Worm (Caenorhabditis elegans): ENCODE measurements around the gene Y17G7B.20.
A peak's percentile ranks its signal among the peaks of the same experiment; 100 is the strongest.

Y17G7B.20 gene

ce11 chrII:12008772-12009171, 29.1 kb upstream of the Y17G7B.20 start, which contains the start of gene glb-29:
Gene glb-29 (plus strand): TSS chrII:12009072.
- TF ChIP-seq snpc-4 (tag; optimal IDR thresholded peaks at IDR 0.05) (no peak), skn-1 (tag; optimal IDR thresholded peaks at IDR 0.05) (no peak), nhr-76 (tag; optimal IDR thresholded peaks at IDR 0.05) (no peak), ceh-28 (tag; optimal IDR thresholded peaks at IDR 0.05) (no peak), elt-3 (tag; optimal IDR thresholded peaks at IDR 0.05) (no peak), eor-1 (tag; optimal IDR thresholded peaks at IDR 0.05) (no peak), ZK546.5 (tag; optimal IDR thresholded peaks at IDR 0.05) (no peak), elt-1 (tag; optimal IDR thresholded peaks at IDR 0.05) (no peak), nhr-28 (tag; optimal IDR thresholded peaks at IDR 0.05) (no peak)

ce11 chrII:12006575-12007098, 27.0 kb upstream of the Y17G7B.20 start, which contains the start of gene mcm-2:
Gene mcm-2 (minus strand): TSS chrII:12006625.
- TF ChIP-seq egl-5 (tag; optimal IDR thresholded peaks at IDR 0.05) (no peak), pqm-1 (tag; optimal IDR thresholded peaks at IDR 0.05) (no peak), lin-15B (tag; optimal IDR thresholded peaks at IDR 0.05) (peak; percentile 81), ceh-9 (tag; optimal IDR thresholded peaks at IDR 0.05) (no peak), ztf-4 (tag; optimal IDR thresholded peaks at IDR 0.05) (no peak), pha-4 (tag; optimal IDR thresholded peaks at IDR 0.05) (peak; percentile 67), hmg-11 (tag; optimal IDR thresholded peaks at IDR 0.05) (no peak), mml-1 (tag; optimal IDR thresholded peaks at IDR 0.05) (no peak), unc-62 (GFP tag; optimal IDR thresholded peaks at IDR 0.05) (no peak), eor-1 (tag; optimal IDR thresholded peaks at IDR 0.05) (no peak), elt-1 (tag; optimal IDR thresholded peaks at IDR 0.05) (peak; percentile 31), daf-12 (tag; optimal IDR thresholded peaks at IDR 0.05) (no peak), ceh-82 (tag; optimal IDR thresholded peaks at IDR 0.05) (no peak), nhr-23 (tag; optimal IDR thresholded peaks at IDR 0.05) (peak; percentile 25), elt-2 (tag; optimal IDR thresholded peaks at IDR 0.05) (peak; percentile 33), nhr-43 (tag; optimal IDR thresholded peaks at IDR 0.05; ENCODE audit: poor library complexity, severe bottlenecking) (no peak), ceh-28 (tag; optimal IDR thresholded peaks at IDR 0.05) (no peak), skn-1 (tag; optimal IDR thresholded peaks at IDR 0.05) (no peak), ceh-16 (tag; optimal IDR thresholded peaks at IDR 0.05) (no peak), elt-3 (tag; optimal IDR thresholded peaks at IDR 0.05) (no peak), lsy-12 (tag; optimal IDR thresholded peaks at IDR 0.05) (no peak), nhr-67 (tag; optimal IDR thresholded peaks at IDR 0.05) (no peak), nhr-77 (tag; optimal IDR thresholded peaks at IDR 0.05) (peak; percentile 15), nhr-76 (tag; optimal IDR thresholded peaks at IDR 0.05) (no peak), snpc-4 (tag; optimal IDR thresholded peaks at IDR 0.05) (peak; percentile 14), nhr-28 (tag; optimal IDR thresholded peaks at IDR 0.05) (no peak), nhr-11 (tag; optimal IDR thresholded peaks at IDR 0.05) (no peak), R02D3.7 (tag; optimal IDR thresholded peaks at IDR 0.05) (peak; percentile 19), fos-1 (tag; optimal IDR thresholded peaks at IDR 0.05) (no peak), nfya-1 (tag; optimal IDR thresholded peaks at IDR 0.05; ENCODE audit: insufficient read depth) (no peak), jun-1 (tag; optimal IDR thresholded peaks at IDR 0.05) (no peak)

ce11 chrII:12005981-12006380, 26.3 kb upstream of the Y17G7B.20 start:
- no peak for TF ChIP-seq ceh-28 (tag; optimal IDR thresholded peaks at IDR 0.05)
- TF ChIP-seq ceh-82 (tag; optimal IDR thresholded peaks at IDR 0.05): no peak
- TF ChIP-seq egl-27 (tag; optimal IDR thresholded peaks at IDR 0.05): no peak
- no peak for TF ChIP-seq egl-5 (tag; optimal IDR thresholded peaks at IDR 0.05)
- no peak for TF ChIP-seq ZK546.5 (tag; optimal IDR thresholded peaks at IDR 0.05)
- no peak for TF ChIP-seq ceh-16 (tag; optimal IDR thresholded peaks at IDR 0.05)
- no peak for TF ChIP-seq pqm-1 (tag; optimal IDR thresholded peaks at IDR 0.05)
- TF ChIP-seq nhr-76 (tag; optimal IDR thresholded peaks at IDR 0.05): no peak
- TF ChIP-seq aly-2 (tag; optimal IDR thresholded peaks at IDR 0.05): no peak

ce11 chrII:11998903-11999302, 19.3 kb upstream of the Y17G7B.20 start, which contains the start of gene Y17G7B.23:
Gene Y17G7B.23 (plus strand): TSS chrII:11999203.
- TF ChIP-seq ZK546.5 (tag; optimal IDR thresholded peaks at IDR 0.05): no peak

ce11 chrII:11994940-11995339, 15.3 kb upstream of the Y17G7B.20 start:
- TF ChIP-seq ZK546.5 (tag; optimal IDR thresholded peaks at IDR 0.05) (no peak), eor-1 (tag; optimal IDR thresholded peaks at IDR 0.05) (no peak), unc-39 (tag; optimal IDR thresholded peaks at IDR 0.05) (no peak), elt-2 (tag; optimal IDR thresholded peaks at IDR 0.05) (no peak), ztf-4 (tag; optimal IDR thresholded peaks at IDR 0.05) (no peak), elt-1 (tag; optimal IDR thresholded peaks at IDR 0.05) (no peak), nhr-23 (tag; optimal IDR thresholded peaks at IDR 0.05) (no peak), skn-1 (tag; optimal IDR thresholded peaks at IDR 0.05) (no peak), lin-15B (tag; optimal IDR thresholded peaks at IDR 0.05) (no peak), fkh-2 (tag; optimal IDR thresholded peaks at IDR 0.05) (no peak), pha-4 (tag; optimal IDR thresholded peaks at IDR 0.05) (no peak), aly-2 (tag; optimal IDR thresholded peaks at IDR 0.05) (no peak), ama-1 (optimal IDR thresholded peaks at IDR 0.05) (no peak), zag-1 (tag; optimal IDR thresholded peaks at IDR 0.05) (no peak), snpc-4 (tag; optimal IDR thresholded peaks at IDR 0.05) (no peak), jun-1 (tag; optimal IDR thresholded peaks at IDR 0.05) (no peak), nhr-11 (tag; optimal IDR thresholded peaks at IDR 0.05) (no peak), daf-12 (tag; optimal IDR thresholded peaks at IDR 0.05) (no peak), mml-1 (tag; optimal IDR thresholded peaks at IDR 0.05) (no peak)
